Worm (Caenorhabditis elegans): ENCODE measurements around the gene uaf-2.
"Not testable (repeated sequence)": the region's sequence is repeated elsewhere in the genome, so short reads cannot be mapped to it uniquely, and the experiment has no call there.

Gene uaf-2

DNA sequence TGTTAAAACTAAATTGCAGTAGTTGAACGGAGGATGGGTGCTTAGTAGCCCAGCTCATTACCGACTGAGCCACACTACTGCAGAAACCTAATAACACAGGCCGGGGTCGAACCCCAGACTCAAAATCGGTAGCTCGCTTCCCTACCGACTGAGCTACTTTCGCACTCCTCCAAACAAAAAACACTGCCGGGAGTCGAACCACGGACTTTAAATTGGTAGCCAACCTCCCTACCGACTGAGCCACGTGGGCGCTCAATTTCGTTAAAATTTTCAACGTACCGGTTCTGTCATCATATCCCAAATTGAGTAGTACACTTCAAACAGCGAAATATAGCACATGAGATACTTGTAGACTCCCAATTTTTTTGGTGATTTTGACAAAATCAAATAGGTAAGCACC is 31.9 kb upstream of the uaf-2 start (continued):
- TF ChIP-seq aptf-2 (GFP tag; conservative IDR thresholded peaks at IDR 0.05), result no peak

DNA sequence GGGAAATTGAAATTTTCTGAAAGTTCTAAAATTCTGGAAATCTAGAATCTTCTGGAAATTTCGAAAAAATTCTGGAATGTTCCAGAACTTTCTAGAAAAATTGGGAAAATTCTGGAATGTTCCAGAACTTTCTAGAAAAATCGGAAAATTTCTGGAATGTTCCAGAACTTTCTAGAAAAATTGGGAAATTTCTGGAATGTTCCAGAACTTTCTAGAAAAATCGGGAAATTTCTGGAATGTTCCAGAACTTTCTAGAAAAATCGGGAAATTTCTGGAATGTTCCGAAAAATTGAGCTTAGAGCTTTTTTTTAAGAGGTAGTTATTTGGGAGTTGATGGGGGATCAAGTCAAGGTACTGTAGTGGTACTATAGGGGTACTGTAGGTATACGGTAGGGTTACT is 23.1 kb upstream of the uaf-2 start:
- TF ChIP-seq hsf-1 (GFP tag; IDR thresholded peaks at IDR 0.05), result peak; percentile 96

DNA sequence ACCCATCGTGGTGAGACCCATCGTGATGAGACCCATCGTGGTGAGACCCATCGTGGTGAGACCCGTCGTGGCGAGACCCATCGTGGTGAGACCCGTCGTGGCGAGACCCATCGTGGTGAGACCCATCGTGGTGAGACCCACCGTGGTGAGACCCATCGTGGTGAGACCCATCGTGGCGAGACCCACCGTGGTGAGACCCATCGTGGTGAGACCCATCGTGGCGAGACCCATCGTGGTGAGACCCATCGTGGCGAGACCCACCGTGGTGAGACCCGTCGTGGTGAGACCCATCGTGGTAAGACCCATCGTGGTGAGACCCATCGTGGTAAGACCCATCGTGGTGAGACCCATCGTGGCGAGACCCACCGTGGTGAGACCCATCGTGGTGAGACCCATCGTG is 22.4 kb upstream of the uaf-2 start:
- TF ChIP-seq lin-26 (GFP tag; IDR thresholded peaks at IDR 0.05) (0 out of 2 replicates have a peak, but pooled peaks have one; percentile 30), cebp-2 (GFP tag; IDR thresholded peaks at IDR 0.05) (0 out of 2 replicates have a peak, but pooled peaks have one; percentile 67), egrh-3 (GFP tag; IDR thresholded peaks at IDR 0.05) (peak; percentile 77; the same call in 1 of the 2 replicates)

DNA sequence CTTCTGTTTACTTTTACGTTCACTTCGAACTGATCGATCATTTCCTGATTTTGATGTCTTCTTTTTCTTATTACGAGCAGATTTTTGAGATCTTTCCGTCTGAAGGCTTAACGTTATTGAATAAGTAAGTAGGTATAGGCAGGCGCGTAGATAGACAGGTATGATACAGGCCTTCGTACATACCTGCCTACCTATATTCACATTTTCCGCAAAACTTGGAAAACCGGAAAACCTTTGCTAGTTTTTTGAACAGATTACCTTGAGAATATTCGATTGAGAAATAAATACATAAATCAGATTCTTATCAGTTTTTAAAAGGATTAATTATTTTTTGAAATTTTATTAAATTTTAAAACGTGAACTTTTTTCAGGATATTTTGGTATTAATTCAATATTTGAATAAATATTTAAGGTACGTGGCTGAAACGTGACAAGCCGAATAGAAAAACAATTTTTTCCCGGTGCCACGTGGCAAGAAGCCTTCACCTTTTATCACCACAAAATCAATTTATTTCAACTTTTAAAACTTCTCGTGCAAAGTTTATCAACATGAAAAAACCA is 12.5 kb upstream of the uaf-2 start, which contains the start of the genes Y116A8C.37 and Y116A8C.38:
Y116A8C.37 (minus strand) TSS at position 101 of the 561 bp plus-strand sequence.
Y116A8C.38 (plus strand) TSS at position 511 of the 561 bp plus-strand sequence.
- no peak for TF ChIP-seq ceh-27 (GFP tag; optimal IDR thresholded peaks at IDR 0.05)
- TF ChIP-seq mes-4 (tag; optimal IDR thresholded peaks at IDR 0.05), result no peak
- no peak for TF ChIP-seq bed-1 (GFP tag; IDR thresholded peaks at IDR 0.05)
- no peak for TF ChIP-seq attf-3 (GFP tag; conservative IDR thresholded peaks at IDR 0.05)
- no peak for TF ChIP-seq attf-6 (GFP tag; IDR thresholded peaks at IDR 0.05)
- no peak for TF ChIP-seq C17E4.6 (GFP tag; IDR thresholded peaks at IDR 0.05)
- no peak for TF ChIP-seq repo-1 (tag; optimal IDR thresholded peaks at IDR 0.05)
- no peak for TF ChIP-seq ekl-4 (GFP tag; IDR thresholded peaks at IDR 0.05)
- TF ChIP-seq nhr-27 (tag; optimal IDR thresholded peaks at IDR 0.05), result no peak
- TF ChIP-seq F55B11.4 (tag; optimal IDR thresholded peaks at IDR 0.05; ENCODE audit: borderline replicate concordance, insufficient read depth), result no peak
- TF ChIP-seq ets-4 (GFP tag; optimal IDR thresholded peaks at IDR 0.05), result no peak
- no peak for TF ChIP-seq nfyb-1 (GFP tag; IDR thresholded peaks at IDR 0.05)

DNA sequence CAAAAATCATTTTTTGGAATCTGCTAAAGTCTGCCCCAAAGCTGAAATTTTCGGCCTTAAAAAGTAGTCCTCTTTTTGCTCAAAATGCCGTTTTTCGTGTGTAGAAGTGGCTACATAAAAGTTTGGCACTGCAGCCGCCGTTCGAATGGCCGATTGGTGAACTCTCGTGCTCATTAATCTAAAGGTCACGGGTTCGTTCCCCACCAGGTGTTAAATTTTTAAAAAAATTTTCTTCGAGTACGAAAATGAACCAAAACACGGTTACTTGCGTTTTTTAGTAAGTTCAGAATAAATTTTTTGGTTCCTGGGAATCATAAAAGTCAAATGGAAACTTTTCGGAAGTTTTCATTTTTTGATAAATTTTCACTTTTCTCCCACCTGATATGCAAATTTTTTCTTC is 8.7 kb upstream of the uaf-2 start:
- TF ChIP-seq snpc-4 (GFP tag; optimal IDR thresholded peaks at IDR 0.05); rpc-1 (optimal IDR thresholded peaks at IDR 0.05): not testable (repeated sequence)
- TF ChIP-seq snpc-4 (tag; optimal IDR thresholded peaks at IDR 0.05), result peak in 1 of 4 experiments; percentile 82
- 0 out of 2 replicates have a peak, but pooled peaks have one; percentile 15 for TF ChIP-seq hmg-1.2 (GFP tag; IDR thresholded peaks at IDR 0.05)
- 0 out of 2 replicates have a peak, but pooled peaks have one; percentile 56 for TF ChIP-seq ztf-25 (GFP tag; IDR thresholded peaks at IDR 0.05)
- peak; percentile 82 for TF ChIP-seq tbp1 (GFP tag; optimal IDR thresholded peaks at IDR 0.05)
- peak; percentile 53 for TF ChIP-seq B0261.1 (tag; optimal IDR thresholded peaks at IDR 0.05)
- 0 out of 2 replicates have a peak, but pooled peaks have one; percentile 8 for TF ChIP-seq dox-1 (GFP tag; IDR thresholded peaks at IDR 0.05)
- TF ChIP-seq rpc-1 (tag; optimal IDR thresholded peaks at IDR 0.05), result peak; percentile 65
- TF ChIP-seq attf-6 (GFP tag; IDR thresholded peaks at IDR 0.05), result 0 out of 2 replicates have a peak, but pooled peaks have one; percentile 19

DNA sequence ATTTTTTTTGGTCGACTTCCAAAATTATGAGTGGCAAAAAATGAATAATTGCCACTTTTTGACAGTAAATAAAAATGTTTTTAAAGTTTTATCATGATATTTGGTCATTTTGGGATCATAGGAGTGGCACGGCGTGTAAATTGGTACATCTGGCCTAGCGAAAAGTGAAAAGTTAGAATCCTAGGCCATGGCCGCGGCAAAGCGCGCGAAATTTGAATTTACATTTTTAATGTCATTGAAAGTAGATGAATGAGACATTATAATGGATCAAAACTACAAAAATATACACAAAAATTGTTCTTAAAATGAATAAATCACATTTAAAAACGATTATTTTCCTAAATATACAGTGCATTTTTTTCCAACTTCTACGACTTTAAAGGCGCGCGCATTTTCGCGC is 7.9 kb upstream of the uaf-2 start:
- no peak for TF ChIP-seq ztf-3 (GFP tag; optimal IDR thresholded peaks at IDR 0.05)
- TF ChIP-seq bed-1 (GFP tag; IDR thresholded peaks at IDR 0.05), result no peak
- no peak for TF ChIP-seq fkh-3 (tag; optimal IDR thresholded peaks at IDR 0.05)
- no peak for TF ChIP-seq die-1 (tag; optimal IDR thresholded peaks at IDR 0.05)
- TF ChIP-seq tbx-9 (tag; optimal IDR thresholded peaks at IDR 0.05; ENCODE audit: borderline replicate concordance), result no peak
- TF ChIP-seq lag-1 (GFP tag; IDR thresholded peaks at IDR 0.05), result no peak
- no peak for TF ChIP-seq ceh-91 (GFP tag; IDR thresholded peaks at IDR 0.05)
- TF ChIP-seq nhr-179 (tag; optimal IDR thresholded peaks at IDR 0.05), result no peak
- no peak for TF ChIP-seq hsf-1 (GFP tag; IDR thresholded peaks at IDR 0.05)
